Worm (Caenorhabditis elegans): ENCODE results near the gene such-1.

The such-1 gene

DNA sequence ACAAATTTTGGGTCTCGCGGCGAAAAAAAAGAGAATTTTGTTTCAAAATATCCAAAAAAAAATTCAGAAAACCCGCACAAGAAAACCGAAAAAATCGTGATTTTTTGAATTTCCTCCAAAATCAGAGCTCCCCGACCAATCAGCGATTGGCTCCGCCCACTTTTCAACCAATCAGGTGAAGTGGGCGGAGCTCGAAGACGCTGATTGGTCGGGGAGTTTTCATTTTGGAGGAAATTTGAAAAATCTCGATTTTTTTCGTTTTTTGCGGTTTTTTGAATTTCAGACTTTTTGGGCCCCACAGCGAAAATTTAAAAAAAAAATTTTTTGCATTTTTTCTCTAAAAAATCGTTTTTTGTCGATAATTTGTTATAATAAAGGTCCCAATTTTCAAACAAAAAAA is 34.0 kb downstream of the such-1 start:
- TF ChIP-seq ama-1 (optimal IDR thresholded peaks at IDR 0.05): no peak
- TF ChIP-seq pes-1 (GFP tag; IDR thresholded peaks at IDR 0.05): no peak
- no peak for TF ChIP-seq ceh-36 (tag; optimal IDR thresholded peaks at IDR 0.05)
- no peak for TF ChIP-seq scrt-1 (GFP tag; IDR thresholded peaks at IDR 0.05)
- TF ChIP-seq sea-1 (GFP tag; conservative IDR thresholded peaks at IDR 0.05): no peak
- TF ChIP-seq tbx-11 (GFP tag; IDR thresholded peaks at IDR 0.05): no peak

- TF ChIP-seq ceh-36 (tag; optimal IDR thresholded peaks at IDR 0.05): no peak
- TF ChIP-seq ama-1 (optimal IDR thresholded peaks at IDR 0.05): no peak
- no peak for TF ChIP-seq ceh-13 (GFP tag; optimal IDR thresholded peaks at IDR 0.05)
Observed at ce11 chrIII:11488662-11489349, 34.8 kb downstream of the such-1 start.

- TF ChIP-seq hmbx-1 (tag; optimal IDR thresholded peaks at IDR 0.05) (no peak), ama-1 (optimal IDR thresholded peaks at IDR 0.05) (no peak), tra-4 (tag; optimal IDR thresholded peaks at IDR 0.05) (no peak), hmg-4 (GFP tag; optimal IDR thresholded peaks at IDR 0.05) (no peak), hnd-1 (tag; optimal IDR thresholded peaks at IDR 0.05) (no peak), F13C5.2 (tag; optimal IDR thresholded peaks at IDR 0.05) (no peak), ceh-36 (tag; optimal IDR thresholded peaks at IDR 0.05) (no peak), B0310.2 (tag; optimal IDR thresholded peaks at IDR 0.05) (no peak), tbx-37 (GFP tag; conservative IDR thresholded peaks at IDR 0.05) (no peak), aly-1 (tag; optimal IDR thresholded peaks at IDR 0.05) (no peak), scrt-1 (GFP tag; IDR thresholded peaks at IDR 0.05) (no peak), flt-1 (GFP tag; IDR thresholded peaks at IDR 0.05) (no peak), ets-7 (tag; optimal IDR thresholded peaks at IDR 0.05) (no peak), sea-1 (GFP tag; conservative IDR thresholded peaks at IDR 0.05) (no peak), tbx-11 (GFP tag; IDR thresholded peaks at IDR 0.05) (no peak), ceh-13 (GFP tag; optimal IDR thresholded peaks at IDR 0.05) (no peak), pes-1 (GFP tag; IDR thresholded peaks at IDR 0.05) (no peak)
Observed at ce11 chrIII:11487245-11487644, 36.3 kb downstream of the such-1 start, which contains the start of gene popl-5. popl-5 (minus strand) TSS chrIII:11487345.

DNA sequence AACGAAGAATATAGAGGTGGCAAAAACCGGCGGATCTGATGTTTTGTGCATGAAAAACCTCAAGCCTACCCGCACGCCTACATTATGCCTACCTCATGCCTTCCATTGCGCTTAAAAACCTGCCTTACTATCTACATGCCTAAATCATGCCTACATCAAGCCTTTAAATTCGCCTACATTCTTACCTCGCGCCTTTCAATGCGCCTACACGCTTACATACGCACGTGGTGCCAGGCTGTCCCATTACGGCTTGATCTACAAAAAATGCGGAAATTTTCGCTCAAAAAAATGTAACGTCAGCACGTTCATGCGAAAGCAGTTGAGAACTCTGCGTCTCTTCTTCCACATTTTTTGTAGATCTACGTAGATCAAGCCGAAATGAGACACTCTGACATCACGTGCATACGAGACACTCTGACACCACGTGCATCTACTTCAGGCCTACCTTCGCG is 39.4 kb downstream of the such-1 start, which contains the start of gene fbxa-220:
Gene fbxa-220 (minus strand): TSS at position 51 of the 452 bp plus-strand sequence.
- TF ChIP-seq scrt-1 (GFP tag; IDR thresholded peaks at IDR 0.05): no peak
- TF ChIP-seq tbx-37 (GFP tag; conservative IDR thresholded peaks at IDR 0.05): no peak
- TF ChIP-seq ceh-36 (tag; optimal IDR thresholded peaks at IDR 0.05): no peak
- no peak for TF ChIP-seq aly-1 (tag; optimal IDR thresholded peaks at IDR 0.05)
- no peak for TF ChIP-seq hmg-4 (GFP tag; optimal IDR thresholded peaks at IDR 0.05)
- no peak for TF ChIP-seq pes-1 (GFP tag; IDR thresholded peaks at IDR 0.05)
- TF ChIP-seq F13C5.2 (tag; optimal IDR thresholded peaks at IDR 0.05): no peak
- TF ChIP-seq ama-1 (optimal IDR thresholded peaks at IDR 0.05): no peak

ce11 chrIII:11481309-11481845 is 42.2 kb downstream of the such-1 start:
- TF ChIP-seq hnd-1 (tag; optimal IDR thresholded peaks at IDR 0.05) (no peak), hmg-4 (GFP tag; optimal IDR thresholded peaks at IDR 0.05) (no peak), pes-1 (GFP tag; IDR thresholded peaks at IDR 0.05) (no peak), F13C5.2 (tag; optimal IDR thresholded peaks at IDR 0.05) (no peak), tbx-37 (GFP tag; conservative IDR thresholded peaks at IDR 0.05) (no peak), ceh-13 (GFP tag; optimal IDR thresholded peaks at IDR 0.05) (no peak), flt-1 (GFP tag; IDR thresholded peaks at IDR 0.05) (no peak), ama-1 (optimal IDR thresholded peaks at IDR 0.05) (no peak), tra-4 (tag; optimal IDR thresholded peaks at IDR 0.05) (no peak), sea-1 (GFP tag; conservative IDR thresholded peaks at IDR 0.05) (no peak), ceh-36 (tag; optimal IDR thresholded peaks at IDR 0.05) (no peak), hmbx-1 (tag; optimal IDR thresholded peaks at IDR 0.05) (no peak), ets-7 (tag; optimal IDR thresholded peaks at IDR 0.05) (no peak), scrt-1 (GFP tag; IDR thresholded peaks at IDR 0.05) (no peak), aly-1 (tag; optimal IDR thresholded peaks at IDR 0.05) (no peak), tbx-11 (GFP tag; IDR thresholded peaks at IDR 0.05) (no peak), B0310.2 (tag; optimal IDR thresholded peaks at IDR 0.05) (no peak)

DNA sequence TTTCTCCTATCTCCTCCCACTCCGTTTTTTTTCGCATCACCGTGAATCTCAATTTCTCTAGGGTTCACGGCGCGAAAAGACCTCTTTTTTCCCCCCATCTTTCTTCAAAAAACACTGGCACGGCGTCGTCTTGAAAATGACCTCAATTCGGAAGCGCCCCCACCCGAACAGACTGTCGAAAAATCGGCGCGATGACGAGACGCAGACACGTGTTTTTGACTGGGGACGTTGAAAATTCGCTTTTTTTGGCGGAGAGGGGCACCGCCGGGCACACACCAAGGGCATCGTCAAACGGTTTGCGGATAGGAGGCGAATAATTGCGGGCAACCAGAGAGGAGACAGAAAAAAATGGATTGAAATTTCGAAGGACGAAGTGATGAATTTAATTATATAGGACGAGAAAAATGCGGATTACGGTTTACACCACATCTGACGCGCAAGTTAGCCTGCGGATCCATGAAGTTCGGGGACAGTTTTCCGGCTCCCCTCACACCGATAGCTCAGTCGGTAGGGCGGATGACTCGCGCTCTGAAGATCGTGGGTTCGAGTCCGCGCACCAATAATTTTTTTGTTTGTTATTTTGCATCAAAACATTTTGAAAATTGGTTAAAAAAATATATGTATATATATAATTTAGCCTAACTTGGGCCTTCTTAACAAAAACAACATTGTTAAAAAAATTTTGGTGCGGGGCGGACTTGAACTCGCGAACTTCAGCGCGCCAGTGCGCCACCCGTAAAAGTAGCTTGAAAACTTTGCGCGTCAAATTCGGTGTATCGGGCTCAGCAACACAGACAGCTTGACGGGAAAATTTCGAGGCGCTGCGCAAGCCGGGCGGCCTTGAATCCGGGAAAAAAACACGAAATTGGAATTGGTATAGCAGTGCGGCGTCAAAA is 44.8 kb downstream of the such-1 start:
- TF ChIP-seq aly-1 (tag; optimal IDR thresholded peaks at IDR 0.05) (no peak), hnd-1 (tag; optimal IDR thresholded peaks at IDR 0.05) (no peak), B0310.2 (tag; optimal IDR thresholded peaks at IDR 0.05) (no peak), flt-1 (GFP tag; IDR thresholded peaks at IDR 0.05) (no peak)

DNA sequence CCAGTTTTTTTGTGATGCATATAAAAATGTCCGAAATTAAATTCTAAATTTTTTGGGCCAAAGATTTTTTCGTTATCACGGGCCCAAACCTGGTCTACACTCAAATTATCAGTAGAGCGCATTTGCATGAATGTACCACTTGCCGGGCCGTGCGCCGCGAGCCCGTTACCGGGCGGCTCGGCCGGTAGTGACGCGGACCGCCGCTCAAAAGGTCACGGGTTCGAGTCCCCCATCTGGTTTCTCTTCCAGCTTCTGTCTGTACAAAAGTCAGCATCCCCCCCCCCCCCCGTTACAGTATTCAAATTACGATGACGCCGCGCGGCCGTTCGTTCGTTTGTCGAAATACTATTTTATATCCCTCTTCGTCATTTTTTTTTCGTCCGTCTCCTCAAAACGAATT is 46.3 kb downstream of the such-1 start:
- TF ChIP-seq aly-1 (tag; optimal IDR thresholded peaks at IDR 0.05): no peak
- TF ChIP-seq scrt-1 (GFP tag; IDR thresholded peaks at IDR 0.05): peak; percentile 31; the same call in 1 of the 2 replicates
- no peak for TF ChIP-seq ceh-36 (tag; optimal IDR thresholded peaks at IDR 0.05)
